Comparison of ENCODE assay signal across 5 fruit fly cellular contexts in genomic region chr3L:1865121-1865727, dm6.
A peak's percentile ranks its signal among the peaks of the same experiment; 100 is the strongest.
TF ChIP-seq lines count a peak whose summit lies in the region.

Gene HBS1, minus strand, starts transcription at chr3L:1865240.
Gene CG12025, plus strand, starts transcription at chr3L:1865430.

- no peak for TF ChIP-seq CTCF in whole organism, embryonic (GFP tag; optimal IDR thresholded peaks at IDR 0.05; lab: Kevin White, UChicago)

TF ChIP-seq in whole organism, adult, 20 proteins besides CTCF, POLR2A, EP300 and RAD21:
- TF ChIP-seq CG33017 (tag; optimal IDR thresholded peaks at IDR 0.05; lab: Kevin White, UChicago) (peak; percentile 8), CG7101 (tag; optimal IDR thresholded peaks at IDR 0.05; lab: Kevin White, UChicago) (peak; percentile 36), toe (GFP tag; optimal IDR thresholded peaks at IDR 0.05; lab: Kevin White, UChicago) (peak; percentile 80), Mnt (GFP tag; optimal IDR thresholded peaks at IDR 0.05; lab: Kevin White, UChicago) (peak; percentile 51), ovo (GFP tag; optimal IDR thresholded peaks at IDR 0.05; lab: Kevin White, UChicago) (peak; percentile 19), bab1 (GFP tag; optimal IDR thresholded peaks at IDR 0.05; lab: Kevin White, UChicago) (peak; percentile 38), Hr96 (GFP tag; optimal IDR thresholded peaks at IDR 0.05; lab: Kevin White, UChicago) (peak; percentile 58), CG1620 (GFP tag; optimal IDR thresholded peaks at IDR 0.05; lab: Kevin White, UChicago) (peak; percentile 52), Clk (GFP tag; optimal IDR thresholded peaks at IDR 0.05; lab: Kevin White, UChicago) (no peak), tj (GFP tag; optimal IDR thresholded peaks at IDR 0.05; lab: Kevin White, UChicago) (peak; percentile 25), CG7045 (GFP tag; optimal IDR thresholded peaks at IDR 0.05; lab: Kevin White, UChicago) (peak; percentile 13), Crg-1 (GFP tag; optimal IDR thresholded peaks at IDR 0.05; lab: Kevin White, UChicago) (no peak), CG14711 (tag; optimal IDR thresholded peaks at IDR 0.05; lab: Kevin White, UChicago) (peak; percentile 62), pad (GFP tag; optimal IDR thresholded peaks at IDR 0.05; lab: Kevin White, UChicago) (peak; percentile 18), CG12768 (GFP tag; optimal IDR thresholded peaks at IDR 0.05; lab: Kevin White, UChicago) (no peak)

TF ChIP-seq in whole organism, embryonic, 481 proteins besides CTCF, POLR2A, EP300 and RAD21 (continues in another document):
- TF ChIP-seq gsb (GFP tag; IDR thresholded peaks at IDR 0.05; lab: Robert Waterston, UW) (no peak), CG3726 (GFP tag; IDR thresholded peaks at IDR 0.05; lab: Robert Waterston, UW) (no peak), nerfin-1 (tag; optimal IDR thresholded peaks at IDR 0.05; lab: Kevin White, UChicago) (peak; percentile 50), CG7839 (tag; optimal IDR thresholded peaks at IDR 0.05; lab: Kevin White, UChicago) (peak; percentile 61), amos (GFP tag; IDR thresholded peaks at IDR 0.05; lab: Robert Waterston, UW; ENCODE audit: partially characterized antibody) (0 out of 2 replicates have a peak, but pooled peaks have one; percentile 4), sisA (GFP tag; IDR thresholded peaks at IDR 0.05; lab: Robert Waterston, UW) (peak; percentile 62), Ets97D (GFP tag; optimal IDR thresholded peaks at IDR 0.05; lab: Kevin White, UChicago) (peak; percentile 72), CG8359 (GFP tag; optimal IDR thresholded peaks at IDR 0.05; lab: Kevin White, UChicago; ENCODE audit: borderline replicate concordance) (no peak), Ptx1 (GFP tag; IDR thresholded peaks at IDR 0.05; lab: Robert Waterston, UW) (peak; percentile 66), CG1832 (GFP tag; optimal IDR thresholded peaks at IDR 0.05; lab: Kevin White, UChicago) (no peak), CG8765 (GFP tag; IDR thresholded peaks at IDR 0.05; lab: Robert Waterston, UW) (no peak), D19A (tag; optimal IDR thresholded peaks at IDR 0.05; lab: Kevin White, UChicago) (no peak), B-H1 (GFP tag; IDR thresholded peaks at IDR 0.05; lab: Robert Waterston, UW) (no peak), ap (GFP tag; IDR thresholded peaks at IDR 0.05; lab: Robert Waterston, UW) (no peak), ash1 (GFP tag; optimal IDR thresholded peaks at IDR 0.05; lab: Kevin White, UChicago) (no peak), zf30C (GFP tag; optimal IDR thresholded peaks at IDR 0.05; lab: Kevin White, UChicago) (no peak), dm (GFP tag; optimal IDR thresholded peaks at IDR 0.05; lab: Kevin White, UChicago) (peak; percentile 60), sob (GFP tag; IDR thresholded peaks at IDR 0.05; lab: Robert Waterston, UW) (peak; percentile 36; the same call in 1 of the 2 replicates), CG3995 (GFP tag; optimal IDR thresholded peaks at IDR 0.05; lab: Kevin White, UChicago) (peak; percentile 18)

TF ChIP-seq in whole organism, prepupa, 60 proteins besides CTCF, POLR2A, EP300 and RAD21 (continues in another document):
- TF ChIP-seq vri (GFP tag; optimal IDR thresholded peaks at IDR 0.05; lab: Kevin White, UChicago): no peak
- peak; percentile 24 for TF ChIP-seq achi (GFP tag; optimal IDR thresholded peaks at IDR 0.05; lab: Kevin White, UChicago)
- TF ChIP-seq Met (GFP tag; optimal IDR thresholded peaks at IDR 0.05; lab: Kevin White, UChicago): no peak
- no peak for TF ChIP-seq CG6276 (GFP tag; optimal IDR thresholded peaks at IDR 0.05; lab: Kevin White, UChicago)
- TF ChIP-seq CG7368 (GFP tag; optimal IDR thresholded peaks at IDR 0.05; lab: Kevin White, UChicago): no peak
- TF ChIP-seq cyc (GFP tag; optimal IDR thresholded peaks at IDR 0.05; lab: Kevin White, UChicago): peak; percentile 70
- TF ChIP-seq CG8319 (GFP tag; optimal IDR thresholded peaks at IDR 0.05; lab: Kevin White, UChicago): no peak
- TF ChIP-seq Sox14 (GFP tag; optimal IDR thresholded peaks at IDR 0.05; lab: Kevin White, UChicago): peak; percentile 85
- TF ChIP-seq fd59A (GFP tag; optimal IDR thresholded peaks at IDR 0.05; lab: Kevin White, UChicago): no peak
- TF ChIP-seq CG3032 (tag; optimal IDR thresholded peaks at IDR 0.05; lab: Kevin White, UChicago): peak; percentile 69
- peak; percentile 40 for TF ChIP-seq topi (GFP tag; optimal IDR thresholded peaks at IDR 0.05; lab: Kevin White, UChicago)
- TF ChIP-seq fd85E (GFP tag; optimal IDR thresholded peaks at IDR 0.05; lab: Kevin White, UChicago): no peak
- TF ChIP-seq CG8632 (GFP tag; optimal IDR thresholded peaks at IDR 0.05; lab: Kevin White, UChicago): no peak
- 0 out of 3 replicates have a peak, but pooled peaks have one; percentile 56 for TF ChIP-seq CG6163 (GFP tag; IDR thresholded peaks at IDR 0.05; lab: Robert Waterston, UW)
- TF ChIP-seq CG9139 (GFP tag; optimal IDR thresholded peaks at IDR 0.05; lab: Kevin White, UChicago): no peak
- peak; percentile 30 for TF ChIP-seq dac (GFP tag; optimal IDR thresholded peaks at IDR 0.05; lab: Kevin White, UChicago)
- TF ChIP-seq Eip78C (GFP tag; lab: Kevin White, UChicago): peak; percentile 72
- peak; percentile 40; the same call in 1 of the 2 replicates for TF ChIP-seq Gug (GFP tag; IDR thresholded peaks at IDR 0.05; lab: Robert Waterston, UW)
- peak; percentile 30 for TF ChIP-seq CG10669 (GFP tag; optimal IDR thresholded peaks at IDR 0.05; lab: Kevin White, UChicago)
- no peak for TF ChIP-seq Smox (GFP tag; optimal IDR thresholded peaks at IDR 0.05; lab: Kevin White, UChicago)
- TF ChIP-seq Eip93F (GFP tag; optimal IDR thresholded peaks at IDR 0.05; lab: Kevin White, UChicago): no peak

TF ChIP-seq in whole organism, pupa, 21 proteins besides CTCF, POLR2A, EP300 and RAD21:
- TF ChIP-seq CG32121 (GFP tag; IDR thresholded peaks at IDR 0.05; lab: Robert Waterston, UW) (no peak), CG17806 (tag; optimal IDR thresholded peaks at IDR 0.05; lab: Kevin White, UChicago) (peak; percentile 44), CG8301 (tag; optimal IDR thresholded peaks at IDR 0.05; lab: Kevin White, UChicago) (peak; percentile 42), CG12605 (GFP tag; IDR thresholded peaks at IDR 0.05; lab: Robert Waterston, UW) (no peak), CG8159 (tag; optimal IDR thresholded peaks at IDR 0.05; lab: Kevin White, UChicago) (peak; percentile 56), CG9948 (tag; optimal IDR thresholded peaks at IDR 0.05; lab: Kevin White, UChicago) (peak; percentile 35), CG15710 (tag; optimal IDR thresholded peaks at IDR 0.05; lab: Kevin White, UChicago) (peak; percentile 54), Pif1B (GFP tag; optimal IDR thresholded peaks at IDR 0.05; lab: Kevin White, UChicago) (no peak), CG13204 (GFP tag; optimal IDR thresholded peaks at IDR 0.05; lab: Kevin White, UChicago) (no peak), Ets98B (GFP tag; IDR thresholded peaks at IDR 0.05; lab: Robert Waterston, UW) (peak; percentile 31; the same call in 1 of the 2 replicates), CG4496 (GFP tag; IDR thresholded peaks at IDR 0.05; lab: Robert Waterston, UW) (peak; percentile 57; the same call in 1 of the 3 replicates), D1 (tag; optimal IDR thresholded peaks at IDR 0.05; lab: Kevin White, UChicago) (no peak), fd96Ca (GFP tag; IDR thresholded peaks at IDR 0.05; lab: Robert Waterston, UW) (peak; percentile 68; the same call in 2 of the 3 replicates), EcR (GFP tag; optimal IDR thresholded peaks at IDR 0.05; lab: Kevin White, UChicago) (no peak), CG34367 (tag; optimal IDR thresholded peaks at IDR 0.05; lab: Kevin White, UChicago) (peak; percentile 14), Snoo (tag; optimal IDR thresholded peaks at IDR 0.05; lab: Kevin White, UChicago) (peak; percentile 2)

TF ChIP-seq in whole organism, wandering third instar larva, 38 proteins besides CTCF, POLR2A, EP300 and RAD21 (continues in another document):
- peak; percentile 5 for TF ChIP-seq sv (GFP tag; optimal IDR thresholded peaks at IDR 0.05; lab: Kevin White, UChicago)
- no peak for TF ChIP-seq Abd-B (GFP tag; optimal IDR thresholded peaks at IDR 0.05; lab: Kevin White, UChicago)
- TF ChIP-seq foxo (GFP tag; optimal IDR thresholded peaks at IDR 0.05; lab: Kevin White, UChicago): peak in 1 of 2 experiments; percentile 59
- peak; percentile 32 for TF ChIP-seq rgr (GFP tag; optimal IDR thresholded peaks at IDR 0.05; lab: Kevin White, UChicago)
- no peak for TF ChIP-seq Dfd (GFP tag; optimal IDR thresholded peaks at IDR 0.05; lab: Kevin White, UChicago)
- TF ChIP-seq Myc (optimal IDR thresholded peaks at IDR 0.05; lab: Kevin White, UChicago): no peak
- TF ChIP-seq CG9705 (GFP tag; optimal IDR thresholded peaks at IDR 0.05; lab: Kevin White, UChicago): peak; percentile 45
- no peak for TF ChIP-seq pan (optimal IDR thresholded peaks at IDR 0.05; lab: Kevin White, UChicago)
- TF ChIP-seq Hr83 (GFP tag; optimal IDR thresholded peaks at IDR 0.05; lab: Kevin White, UChicago; ENCODE audit: poor library complexity, severe bottlenecking): no peak
- TF ChIP-seq h (GFP tag; optimal IDR thresholded peaks at IDR 0.05; lab: Kevin White, UChicago): peak; percentile 53
- peak; percentile 41 for TF ChIP-seq dmrt93B (GFP tag; optimal IDR thresholded peaks at IDR 0.05; lab: Kevin White, UChicago)
- no peak for TF ChIP-seq sage (GFP tag; optimal IDR thresholded peaks at IDR 0.05; lab: Kevin White, UChicago)
- no peak for TF ChIP-seq jim (GFP tag; optimal IDR thresholded peaks at IDR 0.05; lab: Kevin White, UChicago)
- TF ChIP-seq psq (GFP tag; optimal IDR thresholded peaks at IDR 0.05; lab: Kevin White, UChicago): no peak
- no peak for TF ChIP-seq usp (GFP tag; optimal IDR thresholded peaks at IDR 0.05; lab: Kevin White, UChicago)
- no peak for TF ChIP-seq Mio (GFP tag; optimal IDR thresholded peaks at IDR 0.05; lab: Kevin White, UChicago)
- TF ChIP-seq Hr78 (GFP tag; optimal IDR thresholded peaks at IDR 0.05; lab: Kevin White, UChicago): peak; percentile 4
- TF ChIP-seq Rel (GFP tag; optimal IDR thresholded peaks at IDR 0.05; lab: Kevin White, UChicago): no peak
- TF ChIP-seq Rel (tag; optimal IDR thresholded peaks at IDR 0.05; lab: Kevin White, UChicago): no peak
- peak; percentile 14 for TF ChIP-seq fru (GFP tag; optimal IDR thresholded peaks at IDR 0.05; lab: Kevin White, UChicago)
- TF ChIP-seq brk (GFP tag; optimal IDR thresholded peaks at IDR 0.05; lab: Kevin White, UChicago): no peak
- no peak for TF ChIP-seq dl (GFP tag; optimal IDR thresholded peaks at IDR 0.05; lab: Kevin White, UChicago; ENCODE audit: insufficient read depth in 1 of 2, partially characterized antibody in 2 of 2)
- no peak for TF ChIP-seq lola (GFP tag; optimal IDR thresholded peaks at IDR 0.05; lab: Kevin White, UChicago)
- TF ChIP-seq OdsH (GFP tag; optimal IDR thresholded peaks at IDR 0.05; lab: Kevin White, UChicago): no peak
- TF ChIP-seq GATAd (GFP tag; optimal IDR thresholded peaks at IDR 0.05; lab: Kevin White, UChicago): no peak
- TF ChIP-seq N (GFP tag; optimal IDR thresholded peaks at IDR 0.05; lab: Kevin White, UChicago): peak; percentile 53
- peak; percentile 71 for TF ChIP-seq HLH106 (tag; optimal IDR thresholded peaks at IDR 0.05; lab: Kevin White, UChicago)
- no peak for TF ChIP-seq CG32264 (GFP tag; optimal IDR thresholded peaks at IDR 0.05; lab: Kevin White, UChicago)
- TF ChIP-seq Sp1 (GFP tag; optimal IDR thresholded peaks at IDR 0.05; lab: Kevin White, UChicago): peak; percentile 44
